Worm (Caenorhabditis elegans): ENCODE data around the gene M88.3.

Gene M88.3

DNA sequence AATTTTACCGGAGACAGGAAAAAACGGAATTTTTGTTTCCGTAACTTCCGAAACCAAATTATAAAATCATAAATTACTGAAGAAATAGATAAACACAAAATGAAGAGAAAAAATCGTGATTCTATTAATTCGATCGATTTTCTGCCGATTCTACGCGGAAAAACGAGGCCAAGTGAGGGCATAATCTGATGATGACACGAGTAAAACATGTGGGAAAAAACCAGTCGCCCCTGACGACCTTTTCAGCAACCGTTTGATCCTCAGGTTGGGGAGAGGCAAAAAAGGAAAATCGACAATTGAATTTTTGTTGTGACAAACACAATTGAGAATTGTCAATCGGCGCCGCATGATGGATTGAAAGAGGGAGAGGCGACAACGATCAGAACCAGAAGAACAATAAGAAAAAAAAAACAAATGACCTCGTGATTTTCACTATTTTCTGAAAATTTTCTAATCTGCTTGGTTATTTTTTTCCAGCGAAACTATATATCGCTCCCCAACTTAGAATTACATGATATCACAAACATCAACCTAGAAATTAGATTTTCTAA, 39.9 kb downstream of the M88.3 start:
- no peak for TF ChIP-seq unc-62 (GFP tag; optimal IDR thresholded peaks at IDR 0.05)

DNA sequence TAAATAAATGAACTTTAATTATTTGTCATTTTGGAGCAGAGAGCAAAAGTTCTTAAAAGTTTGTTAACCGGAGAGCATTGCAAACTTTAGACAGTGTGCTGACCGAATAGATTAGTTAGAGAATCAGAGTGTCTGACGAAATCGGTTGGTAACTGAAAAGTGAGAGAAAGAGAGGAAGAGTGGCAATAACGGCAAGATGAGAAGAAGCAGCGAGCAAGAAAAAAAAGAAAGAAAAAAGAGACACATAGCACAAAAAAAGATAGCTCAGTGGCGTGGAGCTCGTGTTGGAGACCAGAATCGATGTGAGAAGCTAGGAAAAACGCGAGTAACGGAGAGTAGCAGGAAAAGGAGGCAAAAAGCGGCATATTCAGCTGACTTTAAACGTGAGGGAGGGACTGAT, 40.5 kb downstream of the M88.3 start:
- TF ChIP-seq unc-62 (GFP tag; optimal IDR thresholded peaks at IDR 0.05) = no peak

DNA sequence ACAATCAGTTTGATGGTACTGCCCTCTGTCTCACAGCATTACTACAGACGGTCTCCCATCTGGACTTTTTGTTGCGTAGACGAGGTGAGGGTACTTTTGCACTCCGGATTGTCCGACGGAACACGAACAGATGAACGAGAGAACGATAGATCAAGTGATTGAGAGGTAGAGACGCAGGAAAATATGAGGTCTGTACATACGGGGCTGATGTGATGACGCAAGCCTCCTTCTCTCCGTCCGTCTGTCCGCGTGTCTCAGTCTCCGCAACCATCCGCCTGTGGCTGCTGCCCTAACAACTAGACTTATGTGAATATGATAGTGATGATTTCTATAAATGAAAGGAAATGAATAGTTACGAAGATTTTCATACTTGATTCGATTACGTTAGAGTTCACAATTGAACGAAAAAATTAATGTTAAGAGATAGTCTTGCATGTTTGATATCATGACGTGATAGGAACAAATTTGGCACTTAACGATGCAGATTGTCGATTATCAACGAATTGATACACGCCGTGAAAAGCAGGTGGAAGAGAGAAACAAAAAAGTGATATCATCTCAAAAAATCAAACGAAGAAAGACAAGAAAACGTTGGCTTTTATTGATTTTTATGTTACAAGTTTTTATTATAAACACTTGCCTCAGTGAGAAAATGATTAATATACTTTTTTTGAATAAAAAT, 42.2 kb downstream of the M88.3 start:
- no peak for TF ChIP-seq unc-62 (GFP tag; optimal IDR thresholded peaks at IDR 0.05)

DNA sequence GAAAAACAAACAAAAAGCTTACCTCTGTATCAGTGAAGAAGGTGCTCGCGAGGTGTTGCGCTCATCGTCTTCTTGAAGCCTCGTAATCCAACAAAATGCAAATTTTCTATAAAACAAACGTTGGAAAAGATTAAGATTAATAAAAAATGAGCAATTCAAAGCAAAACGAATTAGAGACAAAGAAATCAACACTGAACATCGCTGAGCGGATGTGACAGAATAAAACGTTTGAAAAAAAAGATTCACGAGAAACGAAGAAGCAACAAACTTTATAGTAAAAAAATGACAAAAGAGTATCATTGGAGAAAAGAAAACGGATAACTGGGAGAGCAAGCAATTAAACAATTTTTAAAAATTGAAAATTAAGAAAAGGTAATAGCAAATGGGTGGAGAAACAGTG, 45.9 kb downstream of the M88.3 start, which contains the start of the genes C07G2.5 and atf-7:
Gene C07G2.5, minus strand, starts transcription at position 101 of the 400 bp plus-strand sequence.
Gene atf-7, minus strand, starts transcription at position 108 of the 400 bp plus-strand sequence.
- TF ChIP-seq unc-62 (GFP tag; optimal IDR thresholded peaks at IDR 0.05) = no peak

DNA sequence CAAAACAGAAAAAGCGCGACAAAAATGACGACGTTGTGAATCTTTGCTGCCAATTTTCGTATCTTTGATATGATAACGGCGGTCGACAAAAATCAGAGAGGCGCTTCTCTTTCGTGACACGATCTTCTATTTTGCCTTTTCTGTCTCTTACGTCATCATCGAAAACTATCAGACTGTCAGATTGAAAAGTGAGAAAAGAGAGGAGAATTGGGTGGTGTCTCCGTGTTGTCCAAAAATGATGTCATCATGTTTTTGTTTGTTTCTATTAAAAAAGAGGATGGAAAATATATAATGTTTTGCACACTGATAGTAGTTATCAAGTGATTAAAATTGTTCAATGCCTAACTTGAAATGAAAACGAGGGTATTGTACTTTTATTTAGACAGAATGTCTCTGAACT, 48.8 kb downstream of the M88.3 start:
- TF ChIP-seq unc-62 (GFP tag; optimal IDR thresholded peaks at IDR 0.05) = no peak

DNA sequence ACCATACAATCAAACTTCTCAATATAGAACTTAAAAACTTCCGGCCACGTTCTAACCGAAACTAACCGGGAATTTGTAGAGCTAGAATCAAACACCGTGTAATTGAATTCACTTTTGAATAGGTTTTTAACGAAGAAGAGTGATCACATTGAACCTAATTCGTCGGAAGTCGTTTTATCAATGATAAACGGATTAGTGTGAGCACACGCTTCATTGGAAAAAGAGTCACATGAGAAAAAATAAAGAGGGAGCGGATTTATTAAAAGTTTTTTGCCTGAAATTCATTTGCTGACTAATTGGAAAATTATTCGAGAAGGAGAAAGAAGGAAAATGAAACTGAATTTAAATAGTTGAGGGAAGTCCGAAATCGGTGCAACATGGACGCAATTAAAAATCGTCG, 49.2 kb downstream of the M88.3 start:
- no peak for TF ChIP-seq unc-62 (GFP tag; optimal IDR thresholded peaks at IDR 0.05)

DNA sequence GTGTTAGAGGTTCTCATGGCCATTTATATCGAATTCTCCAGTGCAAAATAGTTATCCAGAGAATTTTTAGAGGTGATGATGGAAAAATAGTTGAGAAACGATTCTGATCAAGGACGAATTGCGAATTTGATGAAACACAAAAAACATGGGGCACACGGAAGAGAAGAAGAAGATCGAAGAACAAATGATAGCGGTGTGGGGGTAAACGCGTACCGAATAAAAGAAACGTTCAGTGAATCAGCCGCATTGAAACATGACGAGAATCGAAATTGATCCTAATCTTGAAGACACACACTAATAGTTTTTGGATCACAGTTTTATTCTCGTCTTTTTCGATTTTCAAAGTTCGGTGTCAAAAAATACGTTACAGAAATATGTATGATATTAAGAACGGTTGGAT, 49.6 kb downstream of the M88.3 start:
- no peak for TF ChIP-seq unc-62 (GFP tag; optimal IDR thresholded peaks at IDR 0.05)

DNA sequence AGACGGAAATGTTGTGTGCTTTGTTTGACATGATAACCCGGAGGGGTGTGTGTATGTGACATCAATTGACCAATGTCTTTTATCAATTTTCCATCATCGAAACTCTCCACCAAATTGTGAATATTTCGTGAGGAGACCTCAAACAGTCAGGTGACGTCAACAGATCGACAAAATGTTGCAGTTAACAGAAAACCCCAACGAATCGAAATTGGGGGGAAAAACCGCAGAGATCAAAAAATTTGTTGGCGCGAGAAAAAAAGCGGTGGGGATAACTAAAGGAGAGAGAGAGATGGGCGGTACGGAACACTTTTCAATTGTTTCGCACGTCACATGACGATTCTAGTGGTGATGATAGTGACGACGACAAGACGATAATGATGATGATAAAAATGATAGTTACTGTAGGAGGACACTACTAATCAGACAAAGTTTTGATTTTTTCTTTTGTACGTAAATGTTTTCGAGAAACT, 50.3 kb downstream of the M88.3 start:
- TF ChIP-seq unc-62 (GFP tag; optimal IDR thresholded peaks at IDR 0.05) = no peak
